Worm (Caenorhabditis elegans): ENCODE results near the gene pepm-1.

Gene pepm-1

DNA sequence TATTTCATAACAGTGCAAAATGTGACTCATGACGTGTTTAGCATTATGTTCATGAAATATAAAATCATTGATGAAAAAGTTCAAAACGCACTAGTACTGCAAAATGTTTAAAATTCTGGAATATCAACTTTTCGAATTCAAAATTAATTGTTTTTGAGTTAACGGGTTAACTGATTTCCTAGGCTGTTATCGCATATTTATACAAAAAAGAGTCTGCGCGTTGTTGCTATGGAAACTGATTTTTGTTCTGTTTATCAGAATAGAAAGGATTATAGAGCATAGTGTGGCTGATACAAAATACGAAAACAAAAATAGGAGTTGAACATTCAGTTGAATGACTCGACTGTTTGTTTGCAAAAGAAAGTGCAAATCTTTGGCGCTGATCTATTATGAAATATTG, 11.3 kb upstream of the pepm-1 start:
- TF ChIP-seq cebp-1 (GFP tag; IDR thresholded peaks at IDR 0.05) = no peak
- peak; percentile 1 for TF ChIP-seq cebp-1 (tag; optimal IDR thresholded peaks at IDR 0.05)
- no peak for TF ChIP-seq egrh-3 (GFP tag; IDR thresholded peaks at IDR 0.05)

DNA sequence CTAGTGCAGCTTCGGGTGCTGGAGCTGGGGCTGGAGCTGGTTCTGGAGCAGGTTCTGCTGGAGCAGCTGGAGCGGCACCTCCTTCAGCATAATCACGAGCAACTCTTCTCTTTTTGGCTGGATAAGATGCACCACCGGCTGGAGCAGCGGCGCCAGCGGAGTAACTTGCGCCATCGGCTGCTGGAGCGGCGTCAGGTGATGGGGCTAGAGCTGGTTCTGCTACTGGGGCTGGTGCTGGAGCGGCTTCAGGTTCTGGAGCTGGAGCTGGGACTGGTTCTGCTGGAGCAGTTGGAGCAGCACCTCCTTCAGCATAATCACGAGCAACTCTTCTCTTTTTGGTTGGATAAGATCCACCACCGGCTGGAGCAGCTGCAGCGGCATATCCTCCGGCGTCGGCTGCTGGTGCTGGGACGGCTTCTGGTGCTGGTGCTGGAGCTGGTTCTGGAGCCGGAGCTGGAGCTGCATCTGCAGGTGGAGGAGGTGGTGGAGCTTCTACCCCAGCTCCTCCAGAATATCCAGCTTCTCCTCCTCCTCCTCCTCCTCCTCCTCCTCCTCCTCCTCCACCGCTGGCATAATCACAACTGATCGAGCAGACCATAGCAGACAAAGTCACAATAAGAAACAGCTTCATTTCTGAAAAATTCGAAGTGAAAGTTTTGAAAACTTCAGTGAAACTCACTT, 9.7 kb upstream of the pepm-1 start, which contains the start of gene F47B8.13:
Gene F47B8.13, minus strand, starts transcription at position 631 of the 681 bp plus-strand sequence.
- no peak for TF ChIP-seq tbx-9 (tag; optimal IDR thresholded peaks at IDR 0.05; ENCODE audit: borderline replicate concordance)
- no peak for TF ChIP-seq ccch-3 (GFP tag; optimal IDR thresholded peaks at IDR 0.05)
- TF ChIP-seq F57A8.1 (GFP tag; optimal IDR thresholded peaks at IDR 0.05) = no peak
- TF ChIP-seq mel-28 (tag; optimal IDR thresholded peaks at IDR 0.05; ENCODE audit: borderline replicate concordance) = no peak
- no peak for TF ChIP-seq atf-7 (tag; optimal IDR thresholded peaks at IDR 0.05)
- TF ChIP-seq nfya-1 (tag; optimal IDR thresholded peaks at IDR 0.05; ENCODE audit: borderline replicate concordance, insufficient read depth) = no peak
- no peak for TF ChIP-seq let-526 (GFP tag; IDR thresholded peaks at IDR 0.05)
- peak; percentile 4; the same call in 1 of the 2 replicates for TF ChIP-seq ztf-28 (GFP tag; IDR thresholded peaks at IDR 0.05)
- TF ChIP-seq lin-40 (tag; optimal IDR thresholded peaks at IDR 0.05) = no peak
- peak; percentile 95 for TF ChIP-seq egrh-3 (GFP tag; IDR thresholded peaks at IDR 0.05)
- TF ChIP-seq ceh-79 (tag; optimal IDR thresholded peaks at IDR 0.05) = peak; percentile 8
- peak; percentile 95 for TF ChIP-seq zfh-2 (GFP tag; conservative IDR thresholded peaks at IDR 0.05)
- no peak for TF ChIP-seq sptf-2 (GFP tag; optimal IDR thresholded peaks at IDR 0.05)
- no peak for TF ChIP-seq unc-130 (GFP tag; optimal IDR thresholded peaks at IDR 0.05)

DNA sequence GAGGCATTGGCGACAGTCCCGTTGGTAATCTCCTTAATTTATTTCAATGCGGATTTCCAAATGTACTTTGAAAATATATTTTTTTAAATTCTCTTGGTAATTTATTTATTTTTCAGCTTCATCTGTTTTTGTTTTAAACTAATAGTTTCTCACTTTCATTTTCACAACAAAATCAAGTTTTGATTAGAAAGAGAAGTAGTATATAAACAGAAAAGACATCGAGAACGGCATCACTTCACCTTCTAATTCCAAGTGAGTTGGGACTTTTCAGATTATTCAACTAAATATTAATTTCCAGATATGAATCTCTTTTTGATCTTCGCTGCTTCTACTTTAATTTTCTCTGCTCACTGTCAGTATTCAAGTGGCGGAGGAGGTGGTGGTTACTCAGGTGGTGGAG, 8.7 kb upstream of the pepm-1 start, which contains the start of gene F47B8.14:
Gene F47B8.14, plus strand, starts transcription at position 301 of the 400 bp plus-strand sequence.
- no peak for TF ChIP-seq nhr-80 (tag; optimal IDR thresholded peaks at IDR 0.05)
- TF ChIP-seq B0035.1 (tag; optimal IDR thresholded peaks at IDR 0.05) = no peak
- no peak for TF ChIP-seq lir-1 (GFP tag; conservative IDR thresholded peaks at IDR 0.05)
- no peak for TF ChIP-seq ccch-3 (GFP tag; optimal IDR thresholded peaks at IDR 0.05)
- TF ChIP-seq egl-18 (GFP tag; IDR thresholded peaks at IDR 0.05) = no peak
- TF ChIP-seq nhr-27 (tag; optimal IDR thresholded peaks at IDR 0.05) = no peak
- no peak for TF ChIP-seq egl-44 (GFP tag; IDR thresholded peaks at IDR 0.05)
- no peak for TF ChIP-seq sdz-38 (tag; optimal IDR thresholded peaks at IDR 0.05)
- TF ChIP-seq xnd-1 (tag; optimal IDR thresholded peaks at IDR 0.05) = no peak
- no peak for TF ChIP-seq bed-1 (GFP tag; IDR thresholded peaks at IDR 0.05)
- no peak for TF ChIP-seq sea-2 (GFP tag; IDR thresholded peaks at IDR 0.05)
- no peak for TF ChIP-seq somi-1 (GFP tag; optimal IDR thresholded peaks at IDR 0.05)
- TF ChIP-seq zfh-2 (GFP tag; conservative IDR thresholded peaks at IDR 0.05) = no peak
- no peak for TF ChIP-seq hmg-1.2 (GFP tag; IDR thresholded peaks at IDR 0.05)
- TF ChIP-seq let-526 (GFP tag; IDR thresholded peaks at IDR 0.05) = no peak
- no peak for TF ChIP-seq atf-7 (tag; optimal IDR thresholded peaks at IDR 0.05)
- TF ChIP-seq F52B5.7 (tag; optimal IDR thresholded peaks at IDR 0.05) = no peak
- TF ChIP-seq ztf-3 (GFP tag; optimal IDR thresholded peaks at IDR 0.05) = no peak
- no peak for TF ChIP-seq madf-10 (tag; optimal IDR thresholded peaks at IDR 0.05)

DNA sequence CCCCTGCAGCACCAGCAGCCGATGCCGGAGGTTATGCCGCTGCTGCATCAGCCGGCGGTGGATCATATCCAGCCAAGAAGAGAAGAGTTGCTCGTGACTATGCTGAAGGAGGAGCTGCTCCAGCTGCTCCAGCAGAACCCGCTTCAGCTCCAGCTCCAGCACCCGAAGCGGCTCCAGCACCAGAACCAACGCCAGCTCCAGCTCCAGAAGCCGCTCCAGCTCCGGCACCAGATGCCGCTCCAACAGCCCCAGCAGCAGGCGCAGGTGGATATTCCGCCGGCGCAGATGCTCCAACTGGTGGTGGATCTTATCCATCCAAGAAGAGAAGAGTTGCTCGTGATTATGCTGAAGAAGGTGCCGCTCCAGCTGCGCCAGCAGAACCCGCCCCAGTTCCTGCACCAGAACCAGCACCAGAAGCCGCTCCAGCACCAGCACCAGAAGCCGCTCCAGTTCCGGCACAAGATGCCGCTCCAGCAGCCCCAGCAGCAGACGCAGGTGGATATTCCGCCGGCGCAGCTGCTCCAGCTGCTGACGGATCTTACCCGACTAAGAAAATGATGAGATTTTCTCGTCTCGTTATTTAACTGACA, 8.1 kb upstream of the pepm-1 start:
- TF ChIP-seq nfyb-1 (GFP tag; IDR thresholded peaks at IDR 0.05) = 0 out of 2 replicates have a peak, but pooled peaks have one; percentile 30
- TF ChIP-seq athp-1 (tag; optimal IDR thresholded peaks at IDR 0.05) = peak; percentile 15
- TF ChIP-seq F37B4.10 (GFP tag; IDR thresholded peaks at IDR 0.05) = no peak
- peak; percentile 31 for TF ChIP-seq F57A8.1 (GFP tag; optimal IDR thresholded peaks at IDR 0.05)
- no peak for TF ChIP-seq ztf-26 (tag; optimal IDR thresholded peaks at IDR 0.05)
- peak; percentile 23 for TF ChIP-seq attf-5 (GFP tag; optimal IDR thresholded peaks at IDR 0.05)
- TF ChIP-seq pbrm-1 (GFP tag; IDR thresholded peaks at IDR 0.05) = 0 out of 2 replicates have a peak, but pooled peaks have one; percentile 14
- peak; percentile 31; the same call in 1 of the 2 replicates for TF ChIP-seq B0336.3 (GFP tag; IDR thresholded peaks at IDR 0.05)
- TF ChIP-seq zfh-2 (GFP tag; conservative IDR thresholded peaks at IDR 0.05) = peak; percentile 95
- TF ChIP-seq bed-1 (GFP tag; IDR thresholded peaks at IDR 0.05) = no peak
- no peak for TF ChIP-seq cebp-1 (GFP tag; IDR thresholded peaks at IDR 0.05)
- peak; percentile 26 for TF ChIP-seq cebp-1 (tag; optimal IDR thresholded peaks at IDR 0.05)
- peak; percentile 98 for TF ChIP-seq egrh-3 (GFP tag; IDR thresholded peaks at IDR 0.05)
- TF ChIP-seq ekl-4 (GFP tag; IDR thresholded peaks at IDR 0.05) = no peak
